Fruit fly (Drosophila melanogaster): ENCODE results near the gene Uch.

Uch gene

DNA sequence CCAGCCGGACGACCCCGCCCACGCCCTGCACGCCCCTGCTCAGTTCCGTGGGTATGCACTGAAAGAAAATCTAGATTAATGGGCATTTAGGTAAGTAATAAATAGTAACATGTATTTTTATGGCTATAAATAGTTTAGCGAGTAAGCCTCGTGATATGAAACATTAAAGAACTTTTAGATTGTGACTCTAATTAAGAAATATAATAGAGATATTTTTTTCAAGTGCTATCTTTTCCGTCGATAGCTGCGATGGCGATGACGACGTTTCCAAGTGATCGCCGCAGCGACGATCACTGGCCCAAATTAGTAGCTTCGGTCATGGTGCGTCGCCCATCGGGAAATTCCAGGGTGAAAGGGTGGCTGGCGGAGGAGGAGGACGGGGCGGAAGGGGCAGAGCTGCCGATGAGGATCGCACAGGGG is 33.9 kb downstream of the Uch start (continued):
- TF ChIP-seq CG9932 (GFP tag; IDR thresholded peaks at IDR 0.05): peak; percentile 73
- TF ChIP-seq CG14441 (GFP tag; IDR thresholded peaks at IDR 0.05): peak; percentile 85
- peak; percentile 82 for TF ChIP-seq BtbVII (GFP tag; optimal IDR thresholded peaks at IDR 0.05)
- TF ChIP-seq NFAT (GFP tag; IDR thresholded peaks at IDR 0.05): peak; percentile 61
- TF ChIP-seq CG16813 (GFP tag; IDR thresholded peaks at IDR 0.05; ENCODE audit: partially characterized antibody): no peak
- peak; percentile 90 for TF ChIP-seq Xbp1 (GFP tag; optimal IDR thresholded peaks at IDR 0.05)
- peak; percentile 94 for TF ChIP-seq CG15601 (tag; optimal IDR thresholded peaks at IDR 0.05)
- no peak for TF ChIP-seq corto (GFP tag; optimal IDR thresholded peaks at IDR 0.05)
- TF ChIP-seq ttk (GFP tag; IDR thresholded peaks at IDR 0.05): peak; percentile 91
- peak; percentile 75 for TF ChIP-seq repo (GFP tag; optimal IDR thresholded peaks at IDR 0.05)
- peak; percentile 69 for TF ChIP-seq E2f2 (GFP tag; IDR thresholded peaks at IDR 0.05)

DNA sequence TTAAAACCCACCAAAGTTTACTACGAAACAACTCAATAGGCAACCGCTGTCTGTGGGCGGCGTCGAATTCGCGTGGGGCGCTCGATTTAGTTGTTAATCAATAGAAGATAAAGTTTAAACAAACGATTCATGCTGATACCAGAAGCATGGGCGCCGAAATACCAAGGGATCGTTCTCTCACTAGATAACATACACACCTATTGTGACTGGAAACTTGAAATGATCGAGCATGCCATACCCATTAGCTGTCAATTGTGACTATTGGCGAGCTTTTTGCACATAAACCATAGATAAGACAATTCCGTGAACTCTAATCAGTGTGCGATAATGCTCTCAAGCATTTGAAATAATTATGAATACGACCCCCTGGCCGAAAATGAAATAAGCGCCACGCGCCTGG is 34.6 kb downstream of the Uch start:
- TF ChIP-seq dmrt11E (tag; optimal IDR thresholded peaks at IDR 0.05) (no peak), Hmr (GFP tag; optimal IDR thresholded peaks at IDR 0.05) (peak; percentile 79), CG3163 (GFP tag; optimal IDR thresholded peaks at IDR 0.05) (peak; percentile 45), Antp (GFP tag; optimal IDR thresholded peaks at IDR 0.05) (peak; percentile 90), YL-1 (GFP tag; optimal IDR thresholded peaks at IDR 0.05) (no peak), CG10147 (GFP tag; optimal IDR thresholded peaks at IDR 0.05) (peak; percentile 82), Hr3 (GFP tag; optimal IDR thresholded peaks at IDR 0.05) (peak; percentile 58), CG15514 (GFP tag; optimal IDR thresholded peaks at IDR 0.05) (peak; percentile 39), NC2β (GFP tag; optimal IDR thresholded peaks at IDR 0.05) (no peak), CG9215 (GFP tag; IDR thresholded peaks at IDR 0.05) (peak; percentile 72; the same call in 1 of the 2 replicates), CG9727 (GFP tag; optimal IDR thresholded peaks at IDR 0.05) (peak; percentile 25), Kr (GFP tag; optimal IDR thresholded peaks at IDR 0.05) (no peak), gro (GFP tag; optimal IDR thresholded peaks at IDR 0.05) (peak; percentile 90), tio (GFP tag; optimal IDR thresholded peaks at IDR 0.05) (peak; percentile 59), mam (GFP tag; optimal IDR thresholded peaks at IDR 0.05) (peak; percentile 67), Nf-YA (GFP tag; IDR thresholded peaks at IDR 0.05) (peak; percentile 64; the same call in 1 of the 2 replicates), CG12659 (GFP tag; optimal IDR thresholded peaks at IDR 0.05) (peak; percentile 70), CG10979 (tag; optimal IDR thresholded peaks at IDR 0.05) (peak; percentile 13), Scr (GFP tag; IDR thresholded peaks at IDR 0.05; ENCODE audit: partially characterized antibody) (no peak), E2f1 (GFP tag; IDR thresholded peaks at IDR 0.05) (peak; percentile 73), vnd (GFP tag; IDR thresholded peaks at IDR 0.05; ENCODE audit: partially characterized antibody) (no peak), CG15479 (GFP tag; optimal IDR thresholded peaks at IDR 0.05) (no peak), NC2α (GFP tag; optimal IDR thresholded peaks at IDR 0.05) (peak; percentile 67), gem (tag; optimal IDR thresholded peaks at IDR 0.05) (peak; percentile 87), CG1233 (GFP tag; optimal IDR thresholded peaks at IDR 0.05) (peak; percentile 68), CG5953 (GFP tag; IDR thresholded peaks at IDR 0.05) (peak; percentile 68; the same call in 1 of the 2 replicates), psq (GFP tag; optimal IDR thresholded peaks at IDR 0.05) (no peak), CG4820 (GFP tag; optimal IDR thresholded peaks at IDR 0.05) (peak; percentile 61), Doc2 (GFP tag; IDR thresholded peaks at IDR 0.05) (0 out of 2 replicates have a peak, but pooled peaks have one; percentile 23), CG10321 (GFP tag; IDR thresholded peaks at IDR 0.05) (no peak; the same call in 1 of the 2 replicates), Lpt (GFP tag; optimal IDR thresholded peaks at IDR 0.05) (no peak), bbx (GFP tag; IDR thresholded peaks at IDR 0.05; ENCODE audit: partially characterized antibody) (no peak), Aef1 (GFP tag; IDR thresholded peaks at IDR 0.05) (peak; percentile 63), CG14441 (GFP tag; IDR thresholded peaks at IDR 0.05) (peak; percentile 63; the same call in 1 of the 2 replicates), fd3F (GFP tag; optimal IDR thresholded peaks at IDR 0.05) (peak; percentile 69), onecut (GFP tag; IDR thresholded peaks at IDR 0.05) (peak; percentile 30; the same call in 1 of the 2 replicates), CG12071 (GFP tag; optimal IDR thresholded peaks at IDR 0.05) (peak; percentile 83), Fer2 (tag; optimal IDR thresholded peaks at IDR 0.05) (peak; percentile 20), CG10543 (GFP tag; optimal IDR thresholded peaks at IDR 0.05) (peak; percentile 29)
